Fruit fly (Drosophila melanogaster) whole organism, prepupa: Measurements from ENCODE around the gene Gsc.

Experiments used
- Blimp-1 ChIP-seq: fragments of 200-800 bp; sonication (Bioruptor generic); optimal IDR thresholded peaks from 3 replicates; lab custom pipeline; 2017; ENCODE audit warnings: missing biosample characterization, missing genetic modification characterization, mild to moderate bottlenecking, moderate library complexity, missing genetic modification reagents
- CG10631 ChIP-seq: fragments of 200-800 bp; sonication (Bioruptor generic); optimal IDR thresholded peaks from 2 replicates; lab custom pipeline; 2016; ENCODE audit warnings: missing biosample characterization, missing genetic modification characterization
- CG11902 ChIP-seq: fragments of 200-800 bp; sonication (Bioruptor generic); optimal IDR thresholded peaks from 3 replicates; lab custom pipeline; 2016; ENCODE audit warnings: missing biosample characterization, missing genetic modification characterization
- CG15336 ChIP-seq: fragments of 200-800 bp; sonication (Bioruptor generic); IDR thresholded peaks from 2 replicates; pipeline ENCODE4 v1.3.6; 2022; ENCODE audit warnings: missing biosample characterization, missing genetic modification characterization
- CG1621 ChIP-seq: fragments of 200-800 bp; sonication (Bioruptor generic); optimal IDR thresholded peaks from 3 replicates; lab custom pipeline; 2018; ENCODE audit warnings: missing biosample characterization, mild to moderate bottlenecking, missing genetic modification characterization
- CG16779 ChIP-seq: fragments of 200-800 bp; sonication (Bioruptor generic); optimal IDR thresholded peaks from 3 replicates; lab custom pipeline; 2017; ENCODE audit warnings: missing biosample characterization, mild to moderate bottlenecking, missing genetic modification characterization
- CG3032 ChIP-seq: fragments of 200-800 bp; optimal IDR thresholded peaks from 2 replicates; lab custom pipeline; 2019; ENCODE audit warnings: missing biosample characterization, mild to moderate bottlenecking, missing genetic modification characterization, moderate library complexity
- CG31627 ChIP-seq: fragments of 200-800 bp; sonication (Bioruptor generic); optimal IDR thresholded peaks from 3 replicates; lab custom pipeline; 2016; ENCODE audit warnings: missing biosample characterization, missing genetic modification characterization
- CG32006 ChIP-seq: fragments of 200-800 bp; sonication (Bioruptor generic); optimal IDR thresholded peaks from 3 replicates; lab custom pipeline; 2017; ENCODE audit warnings: missing biosample characterization, mild to moderate bottlenecking, missing genetic modification characterization
- CG34406 ChIP-seq: fragments of 200-800 bp; sonication (Bioruptor generic); optimal IDR thresholded peaks from 3 replicates; lab custom pipeline; 2016; ENCODE audit warnings: missing biosample characterization, missing genetic modification characterization
- CG4318 ChIP-seq: fragments of 200-800 bp; sonication (Bioruptor generic); optimal IDR thresholded peaks from 3 replicates; lab custom pipeline; 2017; ENCODE audit warnings: missing biosample characterization, mild to moderate bottlenecking, missing genetic modification characterization
- CG6163 ChIP-seq: fragments of 200-800 bp; sonication (Bioruptor generic); IDR thresholded peaks from 3 replicates; pipeline ENCODE4 v1.3.6; 2022; ENCODE audit warnings: missing biosample characterization, missing genetic modification characterization
- CG6276 ChIP-seq: fragments of 200-800 bp; sonication (Bioruptor generic); optimal IDR thresholded peaks from 2 replicates; lab custom pipeline; 2017; ENCODE audit warnings: missing biosample characterization, mild to moderate bottlenecking, missing genetic modification characterization
- CG7368 ChIP-seq: fragments of 200-800 bp; sonication (Bioruptor generic); optimal IDR thresholded peaks from 3 replicates; lab custom pipeline; 2016; ENCODE audit warnings: missing biosample characterization, missing genetic modification characterization
- CG8119 ChIP-seq: fragments of 200-800 bp; sonication (Bioruptor generic); IDR thresholded peaks from 3 replicates; pipeline ENCODE4 v1.3.6; 2022; ENCODE audit warnings: missing biosample characterization, missing genetic modification characterization
- CG8632 ChIP-seq: fragments of 200-800 bp; sonication (Bioruptor generic); optimal IDR thresholded peaks from 3 replicates; lab custom pipeline; 2016; ENCODE audit warnings: missing biosample characterization, missing genetic modification characterization
- Eip75B ChIP-seq: fragments of 200-800 bp; sonication (Bioruptor generic); optimal IDR thresholded peaks from 3 replicates; lab custom pipeline; 2016; ENCODE audit warnings: missing biosample characterization, missing genetic modification characterization
- Eip78C ChIP-seq: fragments of 200-800 bp; sonication (Bioruptor generic); peaks from one replicate; lab custom pipeline; 2016; ENCODE audit warnings: missing biosample characterization, missing genetic modification characterization
- Eip93F ChIP-seq: fragments of 200-800 bp; sonication (Bioruptor generic); optimal IDR thresholded peaks from 2 replicates; lab custom pipeline; 2016; ENCODE audit warnings: missing biosample characterization, mild to moderate bottlenecking, missing genetic modification characterization
- Ets21C ChIP-seq: fragments of 200-800 bp; sonication (Bioruptor generic); optimal IDR thresholded peaks from 3 replicates; lab custom pipeline; 2016; ENCODE audit warnings: missing biosample characterization, missing genetic modification characterization
- Hr39 ChIP-seq: fragments of 200-800 bp; sonication (Bioruptor generic); optimal IDR thresholded peaks from 2 replicates; lab custom pipeline; 2016; ENCODE audit warnings: missing biosample characterization, missing genetic modification characterization
- Hr4 ChIP-seq: fragments of 200-800 bp; sonication (Bioruptor generic); optimal IDR thresholded peaks from 3 replicates; lab custom pipeline; 2016; ENCODE audit warnings: missing biosample characterization, missing genetic modification characterization
- Lpt ChIP-seq: fragments of 200-800 bp; sonication (Bioruptor generic); optimal IDR thresholded peaks from 3 replicates; lab custom pipeline; 2016; ENCODE audit warnings: missing biosample characterization, missing genetic modification characterization
- Met ChIP-seq: fragments of 200-800 bp; sonication (Bioruptor generic); optimal IDR thresholded peaks from 3 replicates; lab custom pipeline; 2016; ENCODE audit warnings: missing biosample characterization, missing genetic modification characterization
- OdsH ChIP-seq: fragments of 200-800 bp; sonication (Bioruptor generic); optimal IDR thresholded peaks from 3 replicates; lab custom pipeline; 2016; ENCODE audit warnings: missing biosample characterization, missing genetic modification characterization
- Smox ChIP-seq: fragments of 200-800 bp; sonication (Bioruptor generic); optimal IDR thresholded peaks from 3 replicates; lab custom pipeline; 2016; ENCODE audit warnings: missing biosample characterization, missing genetic modification characterization
- Sox102F ChIP-seq: fragments of 200-800 bp; sonication (Bioruptor generic); optimal IDR thresholded peaks from 2 replicates; lab custom pipeline; 2016; ENCODE audit warnings: missing biosample characterization, mild to moderate bottlenecking, missing genetic modification characterization
- Sox14 ChIP-seq: fragments of 200-800 bp; sonication (Bioruptor generic); optimal IDR thresholded peaks from 3 replicates; lab custom pipeline; 2016; ENCODE audit warnings: missing biosample characterization, missing genetic modification characterization
- achi ChIP-seq: fragments of 200-800 bp; sonication (Bioruptor generic); optimal IDR thresholded peaks from 3 replicates; lab custom pipeline; 2016; ENCODE audit warnings: missing biosample characterization, missing genetic modification characterization
- acj6 ChIP-seq: fragments of 200-800 bp; sonication (Bioruptor generic); optimal IDR thresholded peaks from 3 replicates; lab custom pipeline; 2016; ENCODE audit warnings: missing biosample characterization, missing genetic modification characterization
- cyc ChIP-seq: fragments of 200-800 bp; sonication (Bioruptor generic); optimal IDR thresholded peaks from 3 replicates; lab custom pipeline; 2016; ENCODE audit warnings: missing biosample characterization, missing genetic modification characterization
- dac ChIP-seq: fragments of 200-800 bp; sonication (Bioruptor generic); optimal IDR thresholded peaks from 2 replicates; lab custom pipeline; 2017; ENCODE audit warnings: missing biosample characterization, mild to moderate bottlenecking, missing genetic modification characterization
- eg ChIP-seq: fragments of 200-800 bp; sonication (Bioruptor generic); IDR thresholded peaks from 3 replicates; pipeline ENCODE4 v1.3.6; 2022; ENCODE audit warnings: missing biosample characterization, missing genetic modification characterization
- esn ChIP-seq: fragments of 200-800 bp; sonication (Bioruptor generic); optimal IDR thresholded peaks from 2 replicates; lab custom pipeline; 2016; ENCODE audit warnings: missing biosample characterization, mild to moderate bottlenecking, missing genetic modification characterization, moderate library complexity
- fkh ChIP-seq: fragments of 200-800 bp; sonication (Bioruptor generic); optimal IDR thresholded peaks from 3 replicates; lab custom pipeline; 2017; ENCODE audit warnings: missing biosample characterization, mild to moderate bottlenecking, missing genetic modification characterization, moderate library complexity
- lz ChIP-seq: fragments of 200-800 bp; sonication (Bioruptor generic); optimal IDR thresholded peaks from 3 replicates; lab custom pipeline; 2016; ENCODE audit warnings: missing biosample characterization, missing genetic modification characterization
- net ChIP-seq: fragments of 200-800 bp; sonication (Bioruptor generic); optimal IDR thresholded peaks from 3 replicates; lab custom pipeline; 2016; ENCODE audit warnings: missing biosample characterization, missing genetic modification characterization
- pdm3 ChIP-seq: fragments of 200-800 bp; sonication (Bioruptor generic); optimal IDR thresholded peaks from 3 replicates; lab custom pipeline; 2016; ENCODE audit warnings: missing biosample characterization, missing genetic modification characterization
- salr ChIP-seq, 2 experiments: fragments of 200-800 bp; sonication (Bioruptor generic); optimal IDR thresholded peaks; 3 replicates each; lab custom pipeline; 2016 to 2018; ENCODE audit warnings: missing biosample characterization in 2 of 2, missing genetic modification characterization in 2 of 2, mild to moderate bottlenecking in 1 of 2
- svp ChIP-seq: fragments of 200-800 bp; sonication (Bioruptor generic); peaks from one replicate; lab custom pipeline; 2016; ENCODE audit warnings: missing biosample characterization, missing genetic modification characterization
- topi ChIP-seq: fragments of 200-800 bp; sonication (Bioruptor generic); optimal IDR thresholded peaks from 3 replicates; lab custom pipeline; 2016; ENCODE audit warnings: missing biosample characterization, missing genetic modification characterization

Gene Gsc

dm6 chr2L:623210-623873 is 28.9 kb upstream of the Gsc start (continued):
- peak; percentile 28 for TF ChIP-seq Hr4 (GFP tag; lab: Kevin White, UChicago)
- TF ChIP-seq Sox102F (GFP tag; lab: Kevin White, UChicago) = peak; percentile 35
- TF ChIP-seq CG8632 (GFP tag; lab: Kevin White, UChicago) = no peak
- TF ChIP-seq CG11902 (GFP tag; lab: Kevin White, UChicago) = peak; percentile 15
- TF ChIP-seq, all 60 proteins: peak for 25

- TF ChIP-seq CG6163 (GFP tag; lab: Robert Waterston, UW) = no peak
- no peak for TF ChIP-seq Blimp-1 (GFP tag; lab: Kevin White, UChicago)
Observed at dm6 chr2L:621101-621500, 26.6 kb upstream of the Gsc start, which contains the start of gene lectin-21Cb. Gene lectin-21Cb, minus strand, starts transcription at chr2L:621201.

dm6 chr2L:619739-620138 is 25.3 kb upstream of the Gsc start:
- TF ChIP-seq eg (GFP tag; lab: Robert Waterston, UW) = peak; percentile 34; the same call in 1 of the 3 replicates
- peak; percentile 14 for TF ChIP-seq net (GFP tag; lab: Kevin White, UChicago)
- no peak for TF ChIP-seq CG8632 (GFP tag; lab: Kevin White, UChicago)
- peak; percentile 6 for TF ChIP-seq Hr4 (GFP tag; lab: Kevin White, UChicago)
- TF ChIP-seq pdm3 (GFP tag; lab: Kevin White, UChicago) = peak; percentile 35
- TF ChIP-seq dac (GFP tag; lab: Kevin White, UChicago) = peak; percentile 23
- TF ChIP-seq CG32006 (GFP tag; lab: Kevin White, UChicago) = peak; percentile 58
- TF ChIP-seq Eip93F (GFP tag; lab: Kevin White, UChicago) = no peak
- peak; percentile 26 for TF ChIP-seq Eip78C
- TF ChIP-seq Eip75B = no peak
- TF ChIP-seq CG7368 (GFP tag; lab: Kevin White, UChicago) = no peak
- TF ChIP-seq salr (GFP tag; optimal IDR thresholded peaks at IDR 0.05; lab: Kevin White, UChicago) = no peak
- TF ChIP-seq CG31627 = peak; percentile 4
- peak; percentile 28 for TF ChIP-seq esn (GFP tag; lab: Kevin White, UChicago)
- TF ChIP-seq CG1621 (tag; lab: Kevin White, UChicago) = no peak
- peak; percentile 14 for TF ChIP-seq Sox102F (GFP tag; lab: Kevin White, UChicago)
- no peak for TF ChIP-seq cyc
- TF ChIP-seq CG8119 (GFP tag; lab: Robert Waterston, UW) = 0 out of 3 replicates have a peak, but pooled peaks have one; percentile 21
- no peak for TF ChIP-seq Ets21C (GFP tag; lab: Kevin White, UChicago)
- peak; percentile 12 for TF ChIP-seq CG4318 (GFP tag; lab: Kevin White, UChicago)
- no peak for TF ChIP-seq Smox (GFP tag; lab: Kevin White, UChicago)
- no peak for TF ChIP-seq CG10631 (GFP tag; lab: Kevin White, UChicago)
- TF ChIP-seq Lpt (GFP tag; lab: Kevin White, UChicago) = no peak
- peak; percentile 62 for TF ChIP-seq svp (GFP tag; lab: Kevin White, UChicago)
- TF ChIP-seq CG34406 (GFP tag; lab: Kevin White, UChicago) = no peak
- TF ChIP-seq OdsH (GFP tag; lab: Kevin White, UChicago) = peak; percentile 36

- TF ChIP-seq CG6276 (GFP tag; lab: Kevin White, UChicago) (no peak), CG31627 (peak; percentile 33), Lpt (GFP tag; lab: Kevin White, UChicago) (no peak), Sox102F (GFP tag; lab: Kevin White, UChicago) (no peak), Eip78C (peak; percentile 80), CG7368 (GFP tag; lab: Kevin White, UChicago) (no peak), topi (GFP tag; lab: Kevin White, UChicago) (peak; percentile 5), CG15336 (GFP tag; lab: Robert Waterston, UW) (0 out of 2 replicates have a peak, but pooled peaks have one; percentile 19), achi (peak; percentile 10), svp (GFP tag; lab: Kevin White, UChicago) (peak; percentile 65), Sox14 (GFP tag; lab: Kevin White, UChicago) (peak; percentile 10), Met (GFP tag; lab: Kevin White, UChicago) (peak; percentile 43), CG3032 (tag; lab: Kevin White, UChicago) (no peak), Smox (GFP tag; lab: Kevin White, UChicago) (peak; percentile 32), acj6 (GFP tag; lab: Kevin White, UChicago) (no peak), CG16779 (tag; lab: Kevin White, UChicago) (no peak), cyc (peak; percentile 30), fkh (no peak), Ets21C (GFP tag; lab: Kevin White, UChicago) (no peak), lz (GFP tag; lab: Kevin White, UChicago) (peak; percentile 26), Hr39 (GFP tag; lab: Kevin White, UChicago) (peak; percentile 13)
Observed at dm6 chr2L:615023-615422, 20.5 kb upstream of the Gsc start.
